Worm (Caenorhabditis elegans) whole organism, L1 larva: Measurements from ENCODE around the gene egl-45.
A peak's percentile ranks its signal among the peaks of the same experiment; 100 is the strongest.

Experiments used
- C16A3.4 ChIP-seq: fragments of 150-350 bp; optimal IDR thresholded peaks from 2 replicates; lab custom pipeline; 2014; ENCODE audit warnings: missing biosample characterization, missing genetic modification characterization
- aha-1 ChIP-seq: fragments of 150-350 bp; optimal IDR thresholded peaks from 2 replicates; lab custom pipeline; 2014; ENCODE audit warnings: missing biosample characterization, missing genetic modification characterization
- alr-1 ChIP-seq: fragments of 200-800 bp; sonication (Bioruptor generic); optimal IDR thresholded peaks from 2 replicates; lab custom pipeline; 2018; ENCODE audit warnings: borderline replicate concordance, mild to moderate bottlenecking, missing genetic modification characterization, missing compliant biosample characterization
- aly-2 ChIP-seq: fragments of 150-350 bp; optimal IDR thresholded peaks from 2 replicates; lab custom pipeline; 2014; ENCODE audit warnings: missing biosample characterization, missing genetic modification characterization
- ama-1 ChIP-seq: fragments of 150-350 bp; optimal IDR thresholded peaks from 2 replicates; lab custom pipeline; 2014
- ceh-63 ChIP-seq: fragments of 200-800 bp; sonication (Bioruptor generic); optimal IDR thresholded peaks from 2 replicates; lab custom pipeline; 2018; ENCODE audit warnings: mild to moderate bottlenecking, missing genetic modification characterization, missing compliant biosample characterization
- ceh-8 ChIP-seq: fragments of 200-800 bp; sonication (Bioruptor generic); optimal IDR thresholded peaks from 2 replicates; lab custom pipeline; 2018; ENCODE audit warnings: mild to moderate bottlenecking, missing genetic modification characterization, moderate library complexity, missing compliant biosample characterization
- ceh-82 ChIP-seq, 3 experiments: fragments of 150-350 bp in 1 of 3; sonication (generic microtip) in 2 of 3; optimal IDR thresholded peaks; 2 replicates each; lab custom pipeline; 2014 to 2017; ENCODE audit warnings: missing biosample characterization in 3 of 3, missing genetic modification characterization in 3 of 3
- ceh-90 ChIP-seq: sonication (generic microtip); optimal IDR thresholded peaks from 2 replicates; lab custom pipeline; 2016; ENCODE audit warnings: missing genetic modification characterization, missing compliant biosample characterization
- dpl-1 ChIP-seq, 3 experiments: fragments of 150-350 bp in 2 of 3; sonication (generic microtip) in 1 of 3; optimal IDR thresholded peaks; 2 replicates each; lab custom pipeline; 2014 to 2017; ENCODE audit warnings: missing biosample characterization in 3 of 3, missing genetic modification characterization in 3 of 3, missing genetic modification reagents in 3 of 3
- dsc-1 ChIP-seq: sonication (generic microtip); optimal IDR thresholded peaks from 2 replicates; lab custom pipeline; 2016; ENCODE audit warnings: mild to moderate bottlenecking, missing genetic modification characterization, missing compliant biosample characterization
- efl-1 ChIP-seq, 4 experiments: fragments of 150-350 bp; optimal IDR thresholded peaks in 3 of 4; peaks in 1 of 4; 1 replicate in 1 of 4; 2 replicates in 3 of 4; lab custom pipeline; 2014; ENCODE audit warnings: missing biosample characterization in 2 of 4, missing genetic modification characterization in 2 of 4, missing genetic modification reagents in 2 of 4
- egl-13 ChIP-seq: sonication (generic microtip); optimal IDR thresholded peaks from 2 replicates; lab custom pipeline; 2016; ENCODE audit warnings: missing genotype, missing genetic modification reagents, missing genetic modification characterization, missing compliant biosample characterization
- egl-27 ChIP-seq, 2 experiments: fragments of 150-350 bp in 1 of 2; sonication (generic microtip); optimal IDR thresholded peaks; 3 replicates each; lab custom pipeline; 2017 to 2018; ENCODE audit warnings: missing biosample characterization in 2 of 2, missing genetic modification characterization in 2 of 2, missing genetic modification reagents in 2 of 2
- fkh-8 ChIP-seq: sonication (generic microtip); optimal IDR thresholded peaks from 2 replicates; lab custom pipeline; 2016; ENCODE audit warnings: mild to moderate bottlenecking, missing genetic modification characterization, missing compliant biosample characterization
- fos-1 ChIP-seq: fragments of 150-350 bp; optimal IDR thresholded peaks from 2 replicates; lab custom pipeline; 2014; ENCODE audit warnings: missing biosample characterization, missing genetic modification characterization
- isw-1 ChIP-seq: fragments of 200-800 bp; sonication (Bioruptor generic); IDR thresholded peaks from 2 replicates; pipeline ENCODE4 v1.3.6; 2022; ENCODE audit warnings: missing genetic modification characterization, missing compliant biosample characterization
- lin-14 ChIP-seq: fragments of 200-800 bp; sonication (Bioruptor generic); optimal IDR thresholded peaks from 2 replicates; lab custom pipeline; 2018; ENCODE audit warnings: mild to moderate bottlenecking, missing genetic modification characterization, moderate library complexity, missing compliant biosample characterization
- lin-15B ChIP-seq: fragments of 150-350 bp; sonication (generic microtip); optimal IDR thresholded peaks from 3 replicates; lab custom pipeline; 2014; ENCODE audit warnings: missing biosample characterization, missing genetic modification characterization
- lsy-2 ChIP-seq, 2 experiments: fragments of 150-350 bp; optimal IDR thresholded peaks; 2 replicates each; lab custom pipeline; 2014; ENCODE audit warnings: missing biosample characterization in 2 of 2, missing genetic modification characterization in 2 of 2
- mab-9 ChIP-seq: fragments of 200-800 bp; sonication (Bioruptor generic); IDR thresholded peaks from 2 replicates; pipeline ENCODE4 v1.3.6; 2022; ENCODE audit warnings: missing genetic modification reagents, missing genetic modification characterization, missing compliant biosample characterization
- mdl-1 ChIP-seq, 2 experiments: fragments of 150-350 bp; optimal IDR thresholded peaks; 2 replicates each; lab custom pipeline; 2014 to 2017; ENCODE audit warnings: missing biosample characterization in 2 of 2, missing genetic modification characterization in 2 of 2, inconsistent platforms in 1 of 2
- nhr-11 ChIP-seq: fragments of 150-350 bp; optimal IDR thresholded peaks from 2 replicates; lab custom pipeline; 2014; ENCODE audit warnings: missing biosample characterization, missing genetic modification characterization
- nhr-20 ChIP-seq: sonication (generic microtip); optimal IDR thresholded peaks from 2 replicates; lab custom pipeline; 2016; ENCODE audit warnings: mild to moderate bottlenecking, missing genetic modification characterization, missing compliant biosample characterization
- nhr-237 ChIP-seq: fragments of 150-350 bp; optimal IDR thresholded peaks from 2 replicates; lab custom pipeline; 2014; ENCODE audit warnings: missing biosample characterization, missing genetic modification characterization
- nhr-47 ChIP-seq: sonication (generic microtip); optimal IDR thresholded peaks from 2 replicates; lab custom pipeline; 2016; ENCODE audit warnings: mild to moderate bottlenecking, missing genetic modification characterization, moderate library complexity, missing compliant biosample characterization
- nhr-71 ChIP-seq: sonication (generic microtip); optimal IDR thresholded peaks from 2 replicates; lab custom pipeline; 2016; ENCODE audit warnings: mild to moderate bottlenecking, missing genetic modification characterization, moderate library complexity, missing compliant biosample characterization
- nhr-84 ChIP-seq: sonication (generic microtip); optimal IDR thresholded peaks from 2 replicates; lab custom pipeline; 2017; ENCODE audit warnings: missing biosample characterization, missing genetic modification characterization
- pax-3 ChIP-seq: fragments of 200-800 bp; sonication (Bioruptor generic); optimal IDR thresholded peaks from 2 replicates; lab custom pipeline; 2018; ENCODE audit warnings: mild to moderate bottlenecking, missing genetic modification characterization, moderate library complexity, missing compliant biosample characterization
- pqm-1 ChIP-seq: sonication (generic microtip); optimal IDR thresholded peaks from 3 replicates; lab custom pipeline; 2017; ENCODE audit warnings: missing biosample characterization, missing genetic modification characterization
- rnt-1 ChIP-seq: sonication (generic microtip); optimal IDR thresholded peaks from 2 replicates; lab custom pipeline; 2016; ENCODE audit warnings: mild to moderate bottlenecking, missing genetic modification characterization, moderate library complexity, missing compliant biosample characterization
- skn-1 ChIP-seq: fragments of 150-350 bp; optimal IDR thresholded peaks from 2 replicates; lab custom pipeline; 2014; ENCODE audit warnings: missing biosample characterization, missing genetic modification characterization
- snpc-4 ChIP-seq: fragments of 150-350 bp; optimal IDR thresholded peaks from 2 replicates; lab custom pipeline; 2014; ENCODE audit warnings: missing biosample characterization, missing genetic modification characterization
- sox-4 ChIP-seq: sonication (generic microtip); optimal IDR thresholded peaks from 2 replicates; lab custom pipeline; 2016; ENCODE audit warnings: missing genetic modification characterization, missing compliant biosample characterization
- sup-37 ChIP-seq: fragments of 200-800 bp; sonication (Bioruptor generic); optimal IDR thresholded peaks from 2 replicates; lab custom pipeline; 2018; ENCODE audit warnings: mild to moderate bottlenecking, missing genetic modification characterization, missing compliant biosample characterization
- swsn-7 ChIP-seq: sonication (generic microtip); optimal IDR thresholded peaks from 2 replicates; lab custom pipeline; 2016; ENCODE audit warnings: missing genetic modification characterization, missing compliant biosample characterization
- tbx-2 ChIP-seq: sonication (generic microtip); optimal IDR thresholded peaks from 2 replicates; lab custom pipeline; 2016; ENCODE audit warnings: missing genetic modification characterization, missing compliant biosample characterization
- unc-30 ChIP-seq: sonication (generic microtip); optimal IDR thresholded peaks from 2 replicates; lab custom pipeline; 2017; ENCODE audit warnings: missing biosample characterization, missing genetic modification characterization
- unc-86 ChIP-seq: sonication (generic microtip); optimal IDR thresholded peaks from 2 replicates; lab custom pipeline; 2016; ENCODE audit warnings: missing genetic modification characterization, missing compliant biosample characterization
- vab-15 ChIP-seq: sonication (generic microtip); optimal IDR thresholded peaks from 2 replicates; lab custom pipeline; 2017; ENCODE audit warnings: missing genotype, mild to moderate bottlenecking, missing genetic modification characterization, missing compliant biosample characterization
- xbp-1 ChIP-seq: sonication (generic microtip); optimal IDR thresholded peaks from 2 replicates; lab custom pipeline; 2016; ENCODE audit warnings: missing genetic modification characterization, missing compliant biosample characterization
- ztf-4 ChIP-seq: fragments of 150-350 bp; optimal IDR thresholded peaks from 2 replicates; lab custom pipeline; 2014; ENCODE audit warnings: missing biosample characterization, missing genetic modification characterization

Gene egl-45

ce11 chrIII:7854494-7855184 lies 26.2 kb upstream of the egl-45 start, which contains the start of gene rpl-35 (continued):
- TF ChIP-seq mab-9 (GFP tag; lab: Robert Waterston, UW) (peak; percentile 100), nhr-237 (tag; lab: Kevin White, UChicago) (peak; percentile 99)

ce11 chrIII:7848173-7848572 lies 19.7 kb upstream of the egl-45 start:
- TF ChIP-seq lin-14 (GFP tag; lab: Kevin White, UChicago) = peak; percentile 74
- no peak for TF ChIP-seq skn-1 (tag; lab: Kevin White, UChicago)
- peak; percentile 2 to 38 for TF ChIP-seq lsy-2 (tag; optimal IDR thresholded peaks at IDR 0.05; lab: Kevin White, UChicago)
- peak; percentile 41 for TF ChIP-seq rnt-1 (tag; lab: Kevin White, UChicago)
- TF ChIP-seq nhr-71 (tag; lab: Kevin White, UChicago) = peak; percentile 23
- no peak for TF ChIP-seq pqm-1 (tag; lab: Kevin White, UChicago)
- TF ChIP-seq snpc-4 = no peak
- no peak for TF ChIP-seq unc-86 (tag; lab: Kevin White, UChicago)
- peak in 1 of 2 experiments; percentile 24 for TF ChIP-seq efl-1 (optimal IDR thresholded peaks at IDR 0.05; lab: Kevin White, UChicago)
- peak in 1 of 2 experiments; percentile 75 for TF ChIP-seq efl-1 (GFP tag; optimal IDR thresholded peaks at IDR 0.05 in 1 of 2; lab: Kevin White, UChicago)
- TF ChIP-seq unc-30 = no peak

ce11 chrIII:7843536-7843935 lies 15.1 kb upstream of the egl-45 start, which contains the start of gene ZK652.8:
Gene ZK652.8, minus strand, starts transcription at chrIII:7843636.
- TF ChIP-seq ceh-90 (tag; lab: Kevin White, UChicago) (no peak), ama-1 (lab: Kevin White, UChicago) (no peak), unc-30 (no peak), ceh-63 (no peak), xbp-1 (tag; lab: Kevin White, UChicago) (no peak), isw-1 (GFP tag; lab: Robert Waterston, UW) (no peak), egl-27 (tag; optimal IDR thresholded peaks at IDR 0.05; lab: Kevin White, UChicago) (no peak), nhr-84 (tag; lab: Kevin White, UChicago) (no peak), fos-1 (tag; lab: Kevin White, UChicago) (no peak)

- peak; percentile 96 for TF ChIP-seq dsc-1 (tag; lab: Kevin White, UChicago)
- no peak for TF ChIP-seq swsn-7 (tag; lab: Kevin White, UChicago)
- no peak for TF ChIP-seq skn-1 (tag; lab: Kevin White, UChicago)
- TF ChIP-seq sup-37 (GFP tag; lab: Kevin White, UChicago) = no peak
- no peak for TF ChIP-seq aly-2 (tag; lab: Kevin White, UChicago)
- TF ChIP-seq dpl-1 (GFP tag; optimal IDR thresholded peaks at IDR 0.05; lab: Kevin White, UChicago) = no peak
- TF ChIP-seq pax-3 (tag; lab: Kevin White, UChicago) = peak; percentile 76
- no peak for TF ChIP-seq ztf-4 (tag; lab: Kevin White, UChicago)
- no peak for TF ChIP-seq aha-1 (tag; lab: Kevin White, UChicago)
- TF ChIP-seq egl-13 (tag; lab: Kevin White, UChicago) = peak; percentile 38
- TF ChIP-seq ceh-82 (tag; optimal IDR thresholded peaks at IDR 0.05; lab: Kevin White, UChicago) = no peak
- TF ChIP-seq fkh-8 (tag; lab: Kevin White, UChicago) = peak; percentile 61
- peak; percentile 57 for TF ChIP-seq nhr-47 (tag; lab: Kevin White, UChicago)
- TF ChIP-seq alr-1 (tag; lab: Kevin White, UChicago) = no peak
- TF ChIP-seq tbx-2 (tag; lab: Kevin White, UChicago) = no peak
- no peak for TF ChIP-seq vab-15 (tag; lab: Kevin White, UChicago)
- TF ChIP-seq nhr-11 (tag; lab: Kevin White, UChicago) = peak; percentile 29
- TF ChIP-seq ceh-8 (GFP tag; lab: Kevin White, UChicago) = peak; percentile 43
- TF ChIP-seq lin-15B (tag; lab: Kevin White, UChicago) = no peak
- TF ChIP-seq nhr-71 (tag; lab: Kevin White, UChicago) = peak; percentile 38
- peak; percentile 16 for TF ChIP-seq nhr-20 (tag; lab: Kevin White, UChicago)
- TF ChIP-seq mdl-1 (tag; optimal IDR thresholded peaks at IDR 0.05; lab: Kevin White, UChicago) = no peak
- no peak for TF ChIP-seq C16A3.4 (tag; lab: Kevin White, UChicago)
- peak in 1 of 2 experiments; percentile 2 for TF ChIP-seq lsy-2 (tag; optimal IDR thresholded peaks at IDR 0.05; lab: Kevin White, UChicago)
- TF ChIP-seq sox-4 (tag; lab: Kevin White, UChicago) = peak; percentile 14
These were observed 10.6 kb upstream of the egl-45 start, which contains the start of gene ceh-23 for ce11 chrIII:7838907-7839642. Gene ceh-23, plus strand, starts transcription at chrIII:7839592.
